Worm (Caenorhabditis elegans) whole organism, young adult: ENCODE data around the gene ZC190.7.

ENCODE experiments used
- C06A6.2 ChIP-seq: fragments of 200-800 bp; sonication (Bioruptor generic); conservative IDR thresholded peaks from 2 replicates; pipeline ENCODE4 v1.3.6; 2022; ENCODE audit warnings: missing genetic modification characterization, missing compliant biosample characterization
- C17E4.6 ChIP-seq: fragments of 200-800 bp; sonication (Bioruptor generic); IDR thresholded peaks from 2 replicates; pipeline ENCODE4 v1.3.6; 2022; ENCODE audit warnings: missing genetic modification reagents, missing genetic modification characterization, missing compliant biosample characterization
- F23B12.7 ChIP-seq: sonication (generic microtip); optimal IDR thresholded peaks from 2 replicates; lab custom pipeline; 2017; ENCODE audit warnings: missing genetic modification characterization, mild to moderate bottlenecking, missing compliant biosample characterization, antibody characterized with exemption, moderate library complexity; ENCODE audit not compliant: insufficient read depth
- F33H1.4 ChIP-seq: fragments of 200-800 bp; sonication (Bioruptor generic); IDR thresholded peaks from 2 replicates; pipeline ENCODE4 v1.3.6; 2022; ENCODE audit warnings: missing genetic modification reagents, missing genetic modification characterization, missing compliant biosample characterization
- akir-1 ChIP-seq: fragments of 200-800 bp; sonication (Bioruptor generic); optimal IDR thresholded peaks from 2 replicates; lab custom pipeline; 2018; ENCODE audit warnings: mild to moderate bottlenecking, missing genetic modification characterization, moderate library complexity, missing compliant biosample characterization
- athp-1 ChIP-seq: sonication (generic microtip); optimal IDR thresholded peaks from 2 replicates; lab custom pipeline; 2017; ENCODE audit warnings: mild to moderate bottlenecking, missing genetic modification characterization, missing compliant biosample characterization
- attf-6 ChIP-seq: fragments of 200-800 bp; sonication (Bioruptor generic); IDR thresholded peaks from 2 replicates; pipeline ENCODE4 v1.3.6; 2022; ENCODE audit warnings: missing genetic modification reagents, missing genetic modification characterization, missing compliant biosample characterization
- cebp-1 ChIP-seq, 2 experiments: fragments of 200-800 bp in 1 of 2; sonication (Bioruptor generic) in 1 of 2; sonication (generic microtip) in 1 of 2; IDR thresholded peaks in 1 of 2; optimal IDR thresholded peaks in 1 of 2; 2 replicates each; pipeline versions ENCODE4 v1.3.6 to Lab custom; 2017 to 2022; ENCODE audit warnings: missing compliant biosample characterization in 2 of 2, missing genetic modification characterization in 2 of 2, mild to moderate bottlenecking in 1 of 2, missing genetic modification reagents in 1 of 2, moderate library complexity in 1 of 2
- cebp-2 ChIP-seq: fragments of 200-800 bp; sonication (Bioruptor generic); IDR thresholded peaks from 2 replicates; pipeline ENCODE4 v1.3.6; 2022; ENCODE audit warnings: missing genetic modification characterization, missing compliant biosample characterization
- ceh-100 ChIP-seq: fragments of 200-800 bp; sonication (Bioruptor generic); IDR thresholded peaks from 2 replicates; pipeline ENCODE4 v1.3.6; 2022; ENCODE audit warnings: missing genetic modification reagents, missing genetic modification characterization, missing compliant biosample characterization
- ceh-27 ChIP-seq: fragments of 200-800 bp; sonication (Bioruptor generic); optimal IDR thresholded peaks from 2 replicates; lab custom pipeline; 2018; ENCODE audit warnings: mild to moderate bottlenecking, missing genetic modification characterization, moderate library complexity, missing compliant biosample characterization
- hlh-26 ChIP-seq: fragments of 200-800 bp; sonication (Bioruptor generic); conservative IDR thresholded peaks from 2 replicates; pipeline ENCODE4 v1.3.6; 2022; ENCODE audit warnings: missing genetic modification reagents, missing genetic modification characterization, missing compliant biosample characterization
- let-526 ChIP-seq: fragments of 200-800 bp; sonication (Bioruptor generic); IDR thresholded peaks from 2 replicates; pipeline ENCODE4 v1.3.6; 2022; ENCODE audit warnings: missing genetic modification reagents, missing genetic modification characterization, missing compliant biosample characterization
- let-607 ChIP-seq, 2 experiments: fragments of 200-800 bp in 1 of 2; sonication (Bioruptor generic) in 1 of 2; sonication (generic microtip) in 1 of 2; optimal IDR thresholded peaks; 2 replicates each; lab custom pipeline; 2016 to 2018; ENCODE audit warnings: mild to moderate bottlenecking in 2 of 2, missing compliant biosample characterization in 2 of 2, missing genetic modification characterization in 2 of 2, moderate library complexity in 2 of 2, missing genotype in 1 of 2
- lin-54 ChIP-seq: fragments of 200-800 bp; sonication (Bioruptor generic); optimal IDR thresholded peaks from 2 replicates; lab custom pipeline; 2018; ENCODE audit warnings: mild to moderate bottlenecking, missing genetic modification characterization, missing compliant biosample characterization
- lsl-1 ChIP-seq: fragments of 200-800 bp; sonication (Bioruptor generic); optimal IDR thresholded peaks from 2 replicates; lab custom pipeline; 2018; ENCODE audit warnings: mild to moderate bottlenecking, missing genetic modification characterization, moderate library complexity, missing compliant biosample characterization
- madf-10 ChIP-seq: sonication (generic microtip); optimal IDR thresholded peaks from 2 replicates; lab custom pipeline; 2016; ENCODE audit warnings: mild to moderate bottlenecking, missing genetic modification characterization, missing compliant biosample characterization
- madf-8 ChIP-seq: fragments of 200-800 bp; sonication (Bioruptor generic); conservative IDR thresholded peaks from 2 replicates; pipeline ENCODE4 v1.3.6; 2022; ENCODE audit warnings: missing genetic modification reagents, missing genetic modification characterization, missing compliant biosample characterization
- mel-28 ChIP-seq: sonication (generic microtip); optimal IDR thresholded peaks from 2 replicates; lab custom pipeline; 2016; ENCODE audit warnings: borderline replicate concordance, mild to moderate bottlenecking, missing genetic modification characterization, missing compliant biosample characterization
- nfya-2 ChIP-seq: fragments of 200-800 bp; sonication (Bioruptor generic); IDR thresholded peaks from 2 replicates; pipeline ENCODE4 v1.3.6; 2022; ENCODE audit warnings: missing genetic modification reagents, missing genetic modification characterization, missing compliant biosample characterization
- nhr-120 ChIP-seq: fragments of 200-800 bp; sonication (Bioruptor generic); IDR thresholded peaks from 2 replicates; pipeline ENCODE4 v1.3.6; 2022; ENCODE audit warnings: missing genetic modification characterization, missing compliant biosample characterization
- nhr-80 ChIP-seq: sonication (generic microtip); optimal IDR thresholded peaks from 2 replicates; lab custom pipeline; 2016; ENCODE audit warnings: missing genetic modification characterization, missing compliant biosample characterization
- rec-8 ChIP-seq, 2 experiments: sonication (generic microtip); optimal IDR thresholded peaks; 2 replicates each; lab custom pipeline; 2016; ENCODE audit warnings: mild to moderate bottlenecking in 2 of 2, missing genetic modification characterization in 2 of 2, missing genetic modification reagents in 2 of 2, missing genotype in 2 of 2, missing biosample characterization in 1 of 2, missing compliant biosample characterization in 1 of 2, moderate library complexity in 1 of 2
- somi-1 ChIP-seq: fragments of 200-800 bp; sonication (Bioruptor generic); optimal IDR thresholded peaks from 2 replicates; lab custom pipeline; 2018; ENCODE audit warnings: mild to moderate bottlenecking, missing genetic modification characterization, missing compliant biosample characterization
- sptf-2 ChIP-seq: fragments of 200-800 bp; sonication (Bioruptor generic); optimal IDR thresholded peaks from 2 replicates; lab custom pipeline; 2018; ENCODE audit warnings: mild to moderate bottlenecking, missing genetic modification characterization, missing compliant biosample characterization
- unc-62 ChIP-seq: fragments of 150-350 bp; optimal IDR thresholded peaks from 2 replicates; lab custom pipeline; 2014; ENCODE audit warnings: missing biosample characterization, missing genetic modification reagents, missing genetic modification characterization
- zfh-2 ChIP-seq: fragments of 200-800 bp; sonication (Bioruptor generic); conservative IDR thresholded peaks from 2 replicates; pipeline ENCODE4 v1.3.6; 2022; ENCODE audit warnings: missing genetic modification reagents, missing genetic modification characterization, missing compliant biosample characterization
- ztf-26 ChIP-seq: sonication (generic microtip); optimal IDR thresholded peaks from 2 replicates; lab custom pipeline; 2017; ENCODE audit warnings: missing genetic modification characterization, missing compliant biosample characterization

ZC190.7 gene

ce11 chrV:8660475-8660874, 26.2 kb downstream of the ZC190.7 start:
- peak; percentile 56 for TF ChIP-seq zfh-2 (GFP tag; lab: Robert Waterston, UW)
- TF ChIP-seq madf-8 (GFP tag; lab: Robert Waterston, UW): no peak
- TF ChIP-seq, all 124 proteins: peak for 1

ce11 chrV:8658577-8659362, 27.9 kb downstream of the ZC190.7 start:
- TF ChIP-seq akir-1 (GFP tag; lab: Kevin White, UChicago): no peak
- TF ChIP-seq nhr-80 (tag; lab: Kevin White, UChicago): peak; percentile 20
- no peak for TF ChIP-seq mel-28 (tag; lab: Kevin White, UChicago)
- TF ChIP-seq let-607 (tag; optimal IDR thresholded peaks at IDR 0.05; lab: Kevin White, UChicago): peak in 1 of 2 experiments; percentile 38
- TF ChIP-seq cebp-1 (GFP tag; IDR thresholded peaks at IDR 0.05; lab: Robert Waterston, UW): no peak
- TF ChIP-seq cebp-1 (tag; optimal IDR thresholded peaks at IDR 0.05; lab: Kevin White, UChicago): peak; percentile 10
- TF ChIP-seq somi-1 (GFP tag; lab: Kevin White, UChicago): peak; percentile 39
- no peak for TF ChIP-seq athp-1

ce11 chrV:8657911-8658310, 28.8 kb downstream of the ZC190.7 start:
- TF ChIP-seq mel-28 (tag; lab: Kevin White, UChicago) (no peak), cebp-1 (GFP tag; IDR thresholded peaks at IDR 0.05; lab: Robert Waterston, UW) (peak; percentile 69; the same call in 1 of the 2 replicates), cebp-1 (tag; optimal IDR thresholded peaks at IDR 0.05; lab: Kevin White, UChicago) (peak; percentile 75)

ce11 chrV:8654460-8655419, 31.9 kb downstream of the ZC190.7 start:
- TF ChIP-seq nhr-80 (tag; lab: Kevin White, UChicago) (peak; percentile 68), unc-62 (peak; percentile 61), rec-8 (tag; optimal IDR thresholded peaks at IDR 0.05; lab: Kevin White, UChicago) (no peak), cebp-1 (GFP tag; IDR thresholded peaks at IDR 0.05; lab: Robert Waterston, UW) (no peak), cebp-1 (tag; optimal IDR thresholded peaks at IDR 0.05; lab: Kevin White, UChicago) (peak; percentile 32)
- TF ChIP-seq, all 124 proteins: peak for 3

ce11 chrV:8653080-8653821, 33.4 kb downstream of the ZC190.7 start:
- TF ChIP-seq nhr-80 (tag; lab: Kevin White, UChicago) (peak; percentile 42), ceh-27 (GFP tag; lab: Kevin White, UChicago) (no peak), ztf-26 (tag; lab: Kevin White, UChicago) (peak; percentile 1)

ce11 chrV:8652177-8652576, 34.5 kb downstream of the ZC190.7 start:
- no peak for TF ChIP-seq hlh-26 (GFP tag; lab: Robert Waterston, UW)
- TF ChIP-seq ceh-100: no peak
- TF ChIP-seq let-526: no peak
- no peak for TF ChIP-seq ztf-26 (tag; lab: Kevin White, UChicago)
- TF ChIP-seq F33H1.4: no peak
- no peak for TF ChIP-seq C17E4.6 (GFP tag; lab: Robert Waterston, UW)
- TF ChIP-seq F23B12.7 (tag; lab: Kevin White, UChicago): no peak
- no peak for TF ChIP-seq sptf-2
- no peak for TF ChIP-seq nhr-120 (GFP tag; lab: Robert Waterston, UW)
- no peak for TF ChIP-seq attf-6 (GFP tag; lab: Robert Waterston, UW)
- no peak for TF ChIP-seq nfya-2
- no peak for TF ChIP-seq madf-10 (tag; lab: Kevin White, UChicago)
- TF ChIP-seq cebp-2 (GFP tag; lab: Robert Waterston, UW): no peak
- TF ChIP-seq lsl-1 (GFP tag; lab: Kevin White, UChicago): no peak
- no peak for TF ChIP-seq C06A6.2 (GFP tag; lab: Robert Waterston, UW)
- no peak for TF ChIP-seq lin-54 (GFP tag; lab: Kevin White, UChicago)
